Worm (Caenorhabditis elegans): ENCODE data around the gene algn-14.
"Not testable (repeated sequence)": the region's sequence is repeated elsewhere in the genome, so short reads cannot be mapped to it uniquely, and the experiment has no call there.

DNA sequence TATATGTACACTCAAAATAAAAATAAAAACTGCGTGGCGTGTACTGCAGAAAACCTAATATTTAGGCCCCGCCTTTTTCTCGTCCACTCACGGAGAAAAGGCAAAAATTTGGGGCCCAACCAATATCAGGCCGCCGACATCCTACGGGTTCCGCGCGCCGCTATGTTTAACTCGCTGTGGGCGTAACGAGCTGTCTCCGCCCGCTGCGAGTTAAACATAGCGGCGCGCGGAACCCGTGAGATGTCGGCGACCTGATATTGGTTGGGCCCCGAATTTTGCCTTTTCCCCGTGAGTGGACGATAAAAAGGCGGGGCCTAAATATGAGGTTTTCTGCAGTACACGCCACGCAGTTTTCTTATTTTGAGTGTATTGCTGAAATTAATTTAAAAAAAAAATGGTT lies 32.0 kb downstream of the algn-14 start:
- TF ChIP-seq F49E8.2 (tag; optimal IDR thresholded peaks at IDR 0.05; ENCODE audit: insufficient read depth); attf-3 (GFP tag; conservative IDR thresholded peaks at IDR 0.05); let-526 (GFP tag; IDR thresholded peaks at IDR 0.05); pha-4 (tag; optimal IDR thresholded peaks at IDR 0.05); ama-1 (optimal IDR thresholded peaks at IDR 0.05); ama-1 (GFP tag; optimal IDR thresholded peaks at IDR 0.05); ccch-3 (GFP tag; optimal IDR thresholded peaks at IDR 0.05): not testable (repeated sequence)
